Worm (Caenorhabditis elegans) whole organism, late embryonic: ENCODE data around the gene C12D5.5.

ENCODE experiments used
- ama-1 ChIP-seq: fragments of 150-350 bp; optimal IDR thresholded peaks from 2 replicates; lab custom pipeline; 2014
- pag-3 ChIP-seq: sonication (generic microtip); optimal IDR thresholded peaks from 2 replicates; lab custom pipeline; 2016; ENCODE audit warnings: missing compliant biosample characterization, missing genetic modification characterization, borderline replicate concordance
- unc-3 ChIP-seq, 2 experiments: fragments of 200-800 bp in 1 of 2; sonication (Bioruptor generic) in 1 of 2; sonication (generic microtip) in 1 of 2; conservative IDR thresholded peaks in 1 of 2; optimal IDR thresholded peaks in 1 of 2; 2 replicates each; pipeline versions ENCODE4 v1.3.6 to Lab custom; 2016 to 2022; ENCODE audit warnings: missing compliant biosample characterization in 2 of 2, missing genetic modification characterization in 2 of 2, missing genetic modification reagents in 1 of 2

- TF ChIP-seq unc-3 (GFP tag; conservative IDR thresholded peaks at IDR 0.05; lab: Robert Waterston, UW) (no peak), unc-3 (tag; optimal IDR thresholded peaks at IDR 0.05; lab: Kevin White, UChicago) (no peak), pag-3 (tag; lab: Kevin White, UChicago) (no peak), ama-1 (lab: Kevin White, UChicago) (no peak)
Measured at ce11 chrV:7690637-7691036, 22.6 kb downstream of the C12D5.5 start.
